Fruit fly (Drosophila melanogaster) whole organism, embryonic: ENCODE measurements around the gene CG4338.

Source experiments
- CG10274 ChIP-seq: fragments of 200-800 bp; sonication (Bioruptor generic); optimal IDR thresholded peaks from 3 replicates; lab custom pipeline; 2017; ENCODE audit warnings: missing biosample characterization, mild to moderate bottlenecking, missing genetic modification characterization
- CG10979 ChIP-seq: fragments of 200-800 bp; sonication (Bioruptor generic); optimal IDR thresholded peaks from 2 replicates; lab custom pipeline; 2018; ENCODE audit warnings: missing biosample characterization, mild to moderate bottlenecking, missing genetic modification characterization, moderate library complexity
- CG12236 ChIP-seq: fragments of 200-800 bp; sonication (Bioruptor generic); optimal IDR thresholded peaks from 2 replicates; lab custom pipeline; 2016; ENCODE audit warnings: missing biosample characterization, missing genetic modification characterization
- CG1233 ChIP-seq: fragments of 200-800 bp; sonication (Bioruptor generic); optimal IDR thresholded peaks from 4 replicates; lab custom pipeline; 2018; ENCODE audit warnings: missing biosample characterization, mild to moderate bottlenecking, missing genetic modification characterization
- CG12659 ChIP-seq: fragments of 200-800 bp; sonication (Bioruptor generic); optimal IDR thresholded peaks from 3 replicates; lab custom pipeline; 2017; ENCODE audit warnings: mild to moderate bottlenecking, missing biosample characterization, missing genetic modification reagents, missing genetic modification characterization
- CG12769 ChIP-seq: fragments of 200-800 bp; sonication (Bioruptor generic); optimal IDR thresholded peaks from 2 replicates; lab custom pipeline; 2019; ENCODE audit warnings: missing biosample characterization, mild to moderate bottlenecking, missing genetic modification characterization, moderate library complexity
- CG13287 ChIP-seq: fragments of 200-800 bp; sonication (Bioruptor generic); IDR thresholded peaks from 2 replicates; pipeline ENCODE4 v1.3.6; 2022; ENCODE audit warnings: missing biosample characterization, missing genetic modification characterization; ENCODE audit not compliant: partially characterized antibody
- CG13296 ChIP-seq: fragments of 200-800 bp; sonication (Bioruptor generic); optimal IDR thresholded peaks from 3 replicates; lab custom pipeline; 2018; ENCODE audit warnings: missing biosample characterization, mild to moderate bottlenecking, missing genetic modification characterization
- CG15073 ChIP-seq: fragments of 200-800 bp; sonication (Bioruptor generic); optimal IDR thresholded peaks from 2 replicates; lab custom pipeline; 2016; ENCODE audit warnings: missing biosample characterization, missing genetic modification characterization
- CG3163 ChIP-seq: fragments of 200-800 bp; sonication (Bioruptor generic); optimal IDR thresholded peaks from 3 replicates; lab custom pipeline; 2016; ENCODE audit warnings: missing biosample characterization, missing genetic modification characterization
- CG33213 ChIP-seq: fragments of 200-800 bp; sonication (Bioruptor generic); optimal IDR thresholded peaks from 3 replicates; lab custom pipeline; 2016; ENCODE audit warnings: missing biosample characterization, missing genetic modification characterization
- CG4282 ChIP-seq: fragments of 200-800 bp; sonication (Bioruptor generic); optimal IDR thresholded peaks from 2 replicates; lab custom pipeline; 2016; ENCODE audit warnings: missing biosample characterization, missing genetic modification characterization
- CG4360 ChIP-seq: fragments of 200-800 bp; sonication (Bioruptor generic); IDR thresholded peaks from 2 replicates; pipeline ENCODE4 v1.3.6; 2022; ENCODE audit warnings: missing biosample characterization, missing genetic modification characterization
- CG4404 ChIP-seq: fragments of 200-800 bp; sonication (Bioruptor generic); IDR thresholded peaks from 2 replicates; pipeline ENCODE4 v1.3.6; 2022; ENCODE audit warnings: missing biosample characterization, missing genetic modification characterization
- CG6765 ChIP-seq: fragments of 200-800 bp; sonication (Bioruptor generic); optimal IDR thresholded peaks from 3 replicates; lab custom pipeline; 2017; ENCODE audit warnings: missing biosample characterization, mild to moderate bottlenecking, missing genetic modification characterization
- CG7786 ChIP-seq: fragments of 200-800 bp; sonication (Bioruptor generic); optimal IDR thresholded peaks from 2 replicates; lab custom pipeline; 2016; ENCODE audit warnings: missing biosample characterization, missing genetic modification characterization
- CG7928 ChIP-seq: fragments of 200-800 bp; sonication (Bioruptor generic); optimal IDR thresholded peaks from 2 replicates; lab custom pipeline; 2017; ENCODE audit warnings: missing biosample characterization, mild to moderate bottlenecking, missing genetic modification characterization
- CG8290 ChIP-seq, 3 experiments: fragments of 200-800 bp; sonication (Bioruptor generic); optimal IDR thresholded peaks; 2 replicates each; lab custom pipeline; 2016 to 2019; ENCODE audit warnings: missing biosample characterization in 3 of 3, missing genetic modification characterization in 3 of 3, mild to moderate bottlenecking in 2 of 3, moderate library complexity in 1 of 3
- CkIIα-i1 ChIP-seq: fragments of 200-800 bp; sonication (Bioruptor generic); IDR thresholded peaks from 2 replicates; pipeline ENCODE4 v1.3.6; 2022; ENCODE audit warnings: missing biosample characterization, missing genetic modification characterization
- Elba2 ChIP-seq: fragments of 200-800 bp; sonication (Bioruptor generic); optimal IDR thresholded peaks from 3 replicates; lab custom pipeline; 2016; ENCODE audit warnings: missing biosample characterization, missing genetic modification characterization
- Gsc ChIP-seq: fragments of 200-800 bp; sonication (Bioruptor generic); IDR thresholded peaks from 2 replicates; pipeline ENCODE4 v1.3.6; 2022; ENCODE audit warnings: missing biosample characterization, missing genetic modification characterization
- HHEX ChIP-seq: fragments of 200-800 bp; sonication (Bioruptor generic); optimal IDR thresholded peaks from 3 replicates; lab custom pipeline; 2017; ENCODE audit warnings: missing biosample characterization, mild to moderate bottlenecking, missing genetic modification characterization, missing genetic modification reagents
- Max ChIP-seq: fragments of 200-800 bp; sonication (Bioruptor generic); optimal IDR thresholded peaks from 2 replicates; lab custom pipeline; 2016; ENCODE audit warnings: missing biosample characterization, mild to moderate bottlenecking, missing genetic modification characterization
- Med ChIP-seq: fragments of 200-800 bp; sonication (Bioruptor generic); peaks from one replicate; lab custom pipeline; 2016; ENCODE audit warnings: missing biosample characterization, missing genetic modification characterization, mild to moderate bottlenecking, inconsistent platforms, moderate library complexity
- Myb ChIP-seq: fragments of 200-800 bp; sonication (Bioruptor generic); optimal IDR thresholded peaks from 2 replicates; lab custom pipeline; 2016; ENCODE audit warnings: missing biosample characterization, missing genetic modification characterization
- NFAT ChIP-seq: fragments of 200-800 bp; sonication (Bioruptor generic); IDR thresholded peaks from 2 replicates; pipeline ENCODE4 v1.3.6; 2022; ENCODE audit warnings: missing biosample characterization, missing genetic modification characterization
- NK7.1 ChIP-seq: fragments of 200-800 bp; sonication (Bioruptor generic); optimal IDR thresholded peaks from 3 replicates; lab custom pipeline; 2016; ENCODE audit warnings: missing biosample characterization, missing genetic modification characterization
- Neu2 ChIP-seq: fragments of 200-800 bp; sonication (Bioruptor generic); optimal IDR thresholded peaks from 3 replicates; lab custom pipeline; 2016; ENCODE audit warnings: missing biosample characterization, missing genetic modification characterization, borderline replicate concordance
- Nf-YB ChIP-seq: fragments of 200-800 bp; sonication (Bioruptor generic); optimal IDR thresholded peaks from 3 replicates; lab custom pipeline; 2019; ENCODE audit warnings: missing biosample characterization, mild to moderate bottlenecking, missing genetic modification characterization, moderate library complexity
- Pdp1 ChIP-seq, 2 experiments: fragments of 200-800 bp; sonication (Bioruptor generic); optimal IDR thresholded peaks; 3 replicates each; lab custom pipeline; 2016; ENCODE audit warnings: missing biosample characterization in 2 of 2, missing genetic modification characterization in 2 of 2, mild to moderate bottlenecking in 1 of 2, moderate library complexity in 1 of 2
- Sry-δ ChIP-seq: fragments of 200-800 bp; sonication (Bioruptor generic); optimal IDR thresholded peaks from 2 replicates; lab custom pipeline; 2016; ENCODE audit warnings: missing biosample characterization, missing genetic modification characterization
- al ChIP-seq: fragments of 200-800 bp; sonication (Bioruptor generic); IDR thresholded peaks from 2 replicates; pipeline ENCODE4 v1.3.6; 2022; ENCODE audit warnings: missing biosample characterization, missing genetic modification characterization
- bab2 ChIP-seq: fragments of 200-800 bp; sonication (Bioruptor generic); optimal IDR thresholded peaks from 2 replicates; lab custom pipeline; 2016; ENCODE audit warnings: missing biosample characterization, missing genetic modification characterization
- da ChIP-seq: fragments of 200-800 bp; sonication (Bioruptor generic); optimal IDR thresholded peaks from 2 replicates; lab custom pipeline; 2016; ENCODE audit warnings: missing biosample characterization, missing genetic modification characterization
- dysf ChIP-seq: fragments of 200-800 bp; sonication (Bioruptor generic); IDR thresholded peaks from 3 replicates; pipeline ENCODE4 v1.3.6; 2022; ENCODE audit warnings: missing biosample characterization, missing genetic modification characterization
- esg ChIP-seq: fragments of 200-800 bp; sonication (Bioruptor generic); conservative IDR thresholded peaks from 2 replicates; pipeline ENCODE4 v1.3.6; 2022; ENCODE audit warnings: missing biosample characterization, missing genetic modification characterization
- ewg ChIP-seq: fragments of 200-800 bp; sonication (Bioruptor generic); optimal IDR thresholded peaks from 3 replicates; lab custom pipeline; 2017; ENCODE audit warnings: mild to moderate bottlenecking, missing biosample characterization, missing genetic modification reagents, missing genetic modification characterization
- exex ChIP-seq: fragments of 200-800 bp; sonication (Bioruptor generic); optimal IDR thresholded peaks from 4 replicates; lab custom pipeline; 2018; ENCODE audit warnings: missing biosample characterization, mild to moderate bottlenecking, missing genetic modification characterization, moderate library complexity
- ftz-f1 ChIP-seq: fragments of 200-800 bp; sonication (Bioruptor generic); optimal IDR thresholded peaks from 2 replicates; lab custom pipeline; 2016; ENCODE audit warnings: missing biosample characterization, missing genetic modification characterization
- gem ChIP-seq: fragments of 200-800 bp; sonication (Bioruptor generic); optimal IDR thresholded peaks from 2 replicates; lab custom pipeline; 2019; ENCODE audit warnings: missing biosample characterization, mild to moderate bottlenecking, missing genetic modification characterization, moderate library complexity
- h ChIP-seq: fragments of >200 bp; optimal IDR thresholded peaks from 2 replicates; lab custom pipeline; 2017
- jing ChIP-seq: fragments of 200-800 bp; sonication (Bioruptor generic); optimal IDR thresholded peaks from 2 replicates; lab custom pipeline; 2018; ENCODE audit warnings: missing biosample characterization, mild to moderate bottlenecking, missing genetic modification characterization
- klu ChIP-seq: fragments of 200-800 bp; sonication (Bioruptor generic); IDR thresholded peaks from 2 replicates; pipeline ENCODE4 v1.3.6; 2022; ENCODE audit warnings: missing biosample characterization, missing genetic modification characterization
- repo ChIP-seq: fragments of 200-800 bp; sonication (Bioruptor generic); optimal IDR thresholded peaks from 2 replicates; lab custom pipeline; 2016; ENCODE audit warnings: missing biosample characterization, missing genetic modification characterization
- row ChIP-seq: fragments of 200-800 bp; sonication (Bioruptor generic); IDR thresholded peaks from 3 replicates; pipeline ENCODE4 v1.3.6; 2022; ENCODE audit warnings: missing biosample characterization, missing genetic modification characterization
- schlank ChIP-seq: fragments of 200-800 bp; sonication (Bioruptor generic); optimal IDR thresholded peaks from 2 replicates; lab custom pipeline; 2018; ENCODE audit warnings: missing biosample characterization, mild to moderate bottlenecking, missing genetic modification characterization
- sens ChIP-seq: fragments of 200-800 bp; sonication (Bioruptor generic); peaks from one replicate; lab custom pipeline; 2016; ENCODE audit warnings: missing biosample characterization, missing genetic modification characterization
- shn ChIP-seq: fragments of 200-800 bp; sonication (Bioruptor generic); optimal IDR thresholded peaks from 3 replicates; lab custom pipeline; 2016; ENCODE audit warnings: missing biosample characterization, missing genetic modification characterization
- sqz ChIP-seq: fragments of 200-800 bp; sonication (Bioruptor generic); optimal IDR thresholded peaks from 3 replicates; lab custom pipeline; 2018; ENCODE audit warnings: missing biosample characterization, mild to moderate bottlenecking, missing genetic modification characterization
- stwl ChIP-seq: fragments of 200-800 bp; sonication (Bioruptor generic); optimal IDR thresholded peaks from 3 replicates; lab custom pipeline; 2018; ENCODE audit warnings: missing biosample characterization, mild to moderate bottlenecking, missing genetic modification characterization, moderate library complexity
- wek ChIP-seq: fragments of 200-800 bp; sonication (Bioruptor generic); optimal IDR thresholded peaks from 3 replicates; lab custom pipeline; 2018; ENCODE audit warnings: missing biosample characterization, mild to moderate bottlenecking, missing genetic modification characterization, moderate library complexity

Gene CG4338

DNA sequence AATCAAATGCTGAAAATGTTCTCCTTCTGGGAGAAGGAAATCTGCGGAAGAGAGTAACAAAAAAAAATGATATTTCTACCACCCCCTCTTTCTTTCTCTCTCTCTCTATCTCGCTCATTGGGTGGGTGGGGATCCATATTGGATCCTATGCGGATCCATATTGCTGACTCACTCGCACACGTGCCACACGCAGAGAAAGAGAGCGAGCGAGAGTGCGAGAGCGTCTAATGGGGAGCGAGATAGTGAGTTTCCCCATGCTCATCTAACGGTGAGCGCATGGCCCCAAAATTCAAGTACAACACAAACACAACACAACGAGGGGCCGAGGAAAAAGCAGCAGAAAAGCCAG is 11.3 kb downstream of the CG4338 start (continued):
- no peak for TF ChIP-seq CG10979 (tag; lab: Kevin White, UChicago)
- TF ChIP-seq row (GFP tag; lab: Robert Waterston, UW), result no peak
- no peak for TF ChIP-seq stwl (tag; lab: Kevin White, UChicago)
- no peak for TF ChIP-seq CG12659
- TF ChIP-seq wek (GFP tag; lab: Kevin White, UChicago), result peak; percentile 1
- no peak for TF ChIP-seq HHEX
- TF ChIP-seq CG3163, result peak; percentile 24
- peak; percentile 17 for TF ChIP-seq ftz-f1 (GFP tag; lab: Kevin White, UChicago)
- TF ChIP-seq CG8290 (GFP tag; optimal IDR thresholded peaks at IDR 0.05; lab: Kevin White, UChicago), result no peak
- peak in 1 of 2 experiments; percentile 20 for TF ChIP-seq CG8290 (tag; optimal IDR thresholded peaks at IDR 0.05; lab: Kevin White, UChicago)
- TF ChIP-seq Nf-YB (GFP tag; lab: Kevin White, UChicago), result peak; percentile 55
- no peak for TF ChIP-seq CG15073 (GFP tag; lab: Kevin White, UChicago)
- TF ChIP-seq CG13296 (GFP tag; lab: Kevin White, UChicago), result no peak
- no peak for TF ChIP-seq NK7.1 (GFP tag; lab: Kevin White, UChicago)
- peak; percentile 64 for TF ChIP-seq Med (GFP tag; lab: Kevin White, UChicago)
- TF ChIP-seq sqz, result peak; percentile 82
- peak; percentile 63 for TF ChIP-seq sens (GFP tag; lab: Kevin White, UChicago)
- no peak for TF ChIP-seq h (lab: Kevin White, UChicago)
- TF ChIP-seq CG6765 (GFP tag; lab: Kevin White, UChicago), result peak; percentile 19

DNA sequence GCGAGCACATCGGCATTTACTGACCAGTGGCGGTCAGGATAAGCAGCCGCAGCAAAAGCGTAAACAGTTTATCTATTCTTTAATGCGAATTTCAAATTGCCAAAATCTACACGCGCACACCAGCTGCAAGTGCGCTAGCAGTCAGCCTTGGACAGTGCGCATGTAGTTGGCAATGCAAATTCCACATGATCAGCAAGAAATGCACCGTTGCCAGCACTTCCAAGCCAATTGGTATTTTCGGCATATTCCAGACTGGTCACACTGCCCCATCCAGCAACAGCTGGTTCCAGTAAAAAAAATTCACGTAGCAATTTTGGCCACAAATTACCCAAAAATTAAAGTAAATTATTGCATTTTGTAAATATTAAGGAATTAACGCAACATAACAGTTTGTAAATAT is 12.4 kb downstream of the CG4338 start:
- TF ChIP-seq bab2 (GFP tag; lab: Kevin White, UChicago) (no peak), gem (tag; lab: Kevin White, UChicago) (no peak), al (GFP tag; lab: Robert Waterston, UW) (no peak), CG7786 (GFP tag; lab: Kevin White, UChicago) (no peak), Myb (peak; percentile 93), CG1233 (GFP tag; lab: Kevin White, UChicago) (no peak), klu (GFP tag; lab: Robert Waterston, UW) (no peak), Elba2 (GFP tag; lab: Kevin White, UChicago) (peak; percentile 88), CG33213 (GFP tag; lab: Kevin White, UChicago) (peak; percentile 85), ewg (GFP tag; lab: Kevin White, UChicago) (peak; percentile 25), CG7928 (peak; percentile 18), da (GFP tag; lab: Kevin White, UChicago) (no peak), repo (GFP tag; lab: Kevin White, UChicago) (no peak), CG4404 (GFP tag; lab: Robert Waterston, UW) (no peak), Nf-YB (GFP tag; lab: Kevin White, UChicago) (no peak), schlank (tag; lab: Kevin White, UChicago) (no peak), CG4282 (peak; percentile 46), exex (tag; lab: Kevin White, UChicago) (no peak), CkIIα-i1 (GFP tag; lab: Robert Waterston, UW) (no peak), sens (GFP tag; lab: Kevin White, UChicago) (peak; percentile 64), Gsc (GFP tag; lab: Robert Waterston, UW) (no peak), Sry-δ (peak; percentile 68), Max (peak; percentile 69), CG13296 (GFP tag; lab: Kevin White, UChicago) (no peak), Pdp1 (GFP tag; optimal IDR thresholded peaks at IDR 0.05; lab: Kevin White, UChicago) (peak in 1 of 2 experiments; percentile 54), CG10274 (no peak), NFAT (GFP tag; lab: Robert Waterston, UW) (no peak), CG12236 (GFP tag; lab: Kevin White, UChicago) (no peak), CG4360 (GFP tag; lab: Robert Waterston, UW) (no peak), shn (GFP tag; lab: Kevin White, UChicago) (peak; percentile 4), CG12769 (tag; lab: Kevin White, UChicago) (peak; percentile 31), CG13287 (GFP tag; lab: Robert Waterston, UW) (no peak), esg (GFP tag; lab: Robert Waterston, UW) (no peak), dysf (GFP tag; lab: Robert Waterston, UW) (no peak), jing (no peak), Neu2 (GFP tag; lab: Kevin White, UChicago) (no peak)
